Fruit fly (Drosophila melanogaster): Measurements from ENCODE around the gene Ski6.
A peak's percentile ranks its signal among the peaks of the same experiment; 100 is the strongest.

Ski6 gene

DNA sequence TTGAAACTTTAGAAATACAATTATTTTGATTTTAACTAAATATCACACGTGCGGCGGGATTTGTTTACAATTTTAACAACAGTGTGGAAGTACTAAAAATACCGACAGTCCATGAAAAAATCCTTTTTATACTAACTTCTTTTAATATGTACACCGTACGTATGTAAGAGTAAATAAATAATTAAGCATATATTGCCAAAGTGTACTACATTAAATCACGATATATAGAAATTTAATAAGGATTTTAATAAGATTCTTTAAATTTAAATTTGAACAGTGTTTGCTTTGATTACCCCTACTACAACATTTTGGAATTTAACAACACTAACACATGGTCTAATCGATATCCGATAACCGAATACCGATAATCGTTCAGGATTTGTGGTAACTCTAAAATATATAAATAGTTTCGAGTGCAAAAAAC, at the start of gene Ski6, which contains the start of gene CG16812 (continued):
- TF ChIP-seq CG10543 (GFP tag; optimal IDR thresholded peaks at IDR 0.05): no peak
- TF ChIP-seq kay (GFP tag; optimal IDR thresholded peaks at IDR 0.05): peak; percentile 52
- peak; percentile 59 for TF ChIP-seq Spps (tag; optimal IDR thresholded peaks at IDR 0.05)
- no peak for TF ChIP-seq bigmax (GFP tag; optimal IDR thresholded peaks at IDR 0.05)
- TF ChIP-seq ind (GFP tag; optimal IDR thresholded peaks at IDR 0.05): peak; percentile 72
- TF ChIP-seq CG7963 (GFP tag; IDR thresholded peaks at IDR 0.05; ENCODE audit: partially characterized antibody): 0 out of 3 replicates have a peak, but pooled peaks have one; percentile 18
- TF ChIP-seq CG7357 (GFP tag; IDR thresholded peaks at IDR 0.05): no peak
- peak; percentile 42; the same call in 1 of the 3 replicates for TF ChIP-seq H15 (GFP tag; IDR thresholded peaks at IDR 0.05)
- TF ChIP-seq sr (GFP tag; IDR thresholded peaks at IDR 0.05): no peak
- no peak for TF ChIP-seq tll (GFP tag; optimal IDR thresholded peaks at IDR 0.05)
- TF ChIP-seq fru (optimal IDR thresholded peaks at IDR 0.05): no peak
- TF ChIP-seq CG8765 (GFP tag; IDR thresholded peaks at IDR 0.05): no peak
- no peak for TF ChIP-seq shn (GFP tag; optimal IDR thresholded peaks at IDR 0.05)
- TF ChIP-seq gsb (GFP tag; IDR thresholded peaks at IDR 0.05): no peak
- peak; percentile 51; the same call in 2 of the 4 replicates for TF ChIP-seq Dll (GFP tag; IDR thresholded peaks at IDR 0.05; ENCODE audit: partially characterized antibody)
- TF ChIP-seq kah (GFP tag; optimal IDR thresholded peaks at IDR 0.05): no peak
- peak; percentile 67 for TF ChIP-seq CG10979 (tag; optimal IDR thresholded peaks at IDR 0.05)
- TF ChIP-seq Dfd (GFP tag; optimal IDR thresholded peaks at IDR 0.05): no peak
- TF ChIP-seq her (GFP tag; optimal IDR thresholded peaks at IDR 0.05): no peak
- peak; percentile 26; the same call in 1 of the 3 replicates for TF ChIP-seq B-H1 (GFP tag; IDR thresholded peaks at IDR 0.05)
- peak; percentile 68 for TF ChIP-seq CG6689 (GFP tag; IDR thresholded peaks at IDR 0.05)
- TF ChIP-seq Camta (GFP tag; optimal IDR thresholded peaks at IDR 0.05): peak; percentile 48
- TF ChIP-seq Hr3 (GFP tag; optimal IDR thresholded peaks at IDR 0.05): peak; percentile 71
- TF ChIP-seq CG1603 (tag; optimal IDR thresholded peaks at IDR 0.05): peak; percentile 44
- TF ChIP-seq Sox102F (GFP tag; optimal IDR thresholded peaks at IDR 0.05): peak; percentile 81
- TF ChIP-seq stc (GFP tag; IDR thresholded peaks at IDR 0.05): peak; percentile 65
- 0 out of 2 replicates have a peak, but pooled peaks have one; percentile 37 for TF ChIP-seq Scr (GFP tag; IDR thresholded peaks at IDR 0.05; ENCODE audit: partially characterized antibody)
- peak; percentile 7 for TF ChIP-seq CG6765 (GFP tag; optimal IDR thresholded peaks at IDR 0.05)
- peak; percentile 70 for TF ChIP-seq Dek (tag; optimal IDR thresholded peaks at IDR 0.05)
- no peak for TF ChIP-seq CG3838 (GFP tag; optimal IDR thresholded peaks at IDR 0.05)
- peak; percentile 42 for TF ChIP-seq Oli (tag; optimal IDR thresholded peaks at IDR 0.05)
- TF ChIP-seq CG6654 (GFP tag; optimal IDR thresholded peaks at IDR 0.05): no peak
- no peak for TF ChIP-seq Oaz (GFP tag; IDR thresholded peaks at IDR 0.05)
- peak; percentile 85 for TF ChIP-seq CG13424 (tag; optimal IDR thresholded peaks at IDR 0.05)
- TF ChIP-seq ftz-f1 (GFP tag; optimal IDR thresholded peaks at IDR 0.05): no peak
- peak; percentile 16; the same call in 1 of the 2 replicates for TF ChIP-seq danr (GFP tag; IDR thresholded peaks at IDR 0.05)
- no peak for TF ChIP-seq rib (GFP tag; IDR thresholded peaks at IDR 0.05)
- TF ChIP-seq HLH4C (GFP tag; IDR thresholded peaks at IDR 0.05; ENCODE audit: partially characterized antibody): peak; percentile 42; the same call in 1 of the 3 replicates
- TF ChIP-seq onecut (GFP tag; IDR thresholded peaks at IDR 0.05): peak; percentile 46
- no peak for TF ChIP-seq CG3995 (GFP tag; optimal IDR thresholded peaks at IDR 0.05)
- TF ChIP-seq CG9876 (GFP tag; optimal IDR thresholded peaks at IDR 0.05): no peak
- peak; percentile 82 for TF ChIP-seq phol (tag; optimal IDR thresholded peaks at IDR 0.05)
- TF ChIP-seq cato (GFP tag; optimal IDR thresholded peaks at IDR 0.05; ENCODE audit: borderline replicate concordance): peak; percentile 34
- no peak for TF ChIP-seq CG17612 (GFP tag; IDR thresholded peaks at IDR 0.05)
- TF ChIP-seq Doc2 (GFP tag; IDR thresholded peaks at IDR 0.05): no peak
- peak; percentile 13 for TF ChIP-seq ewg (GFP tag; optimal IDR thresholded peaks at IDR 0.05)
- no peak for TF ChIP-seq CG8478 (optimal IDR thresholded peaks at IDR 0.05)
- TF ChIP-seq CG34224 (GFP tag; IDR thresholded peaks at IDR 0.05; ENCODE audit: partially characterized antibody): 0 out of 3 replicates have a peak, but pooled peaks have one; percentile 31
- peak; percentile 83 for TF ChIP-seq CG30403 (GFP tag; optimal IDR thresholded peaks at IDR 0.05)
- no peak for TF ChIP-seq CG1792 (GFP tag; optimal IDR thresholded peaks at IDR 0.05)
- no peak for TF ChIP-seq zf30C (GFP tag; optimal IDR thresholded peaks at IDR 0.05)

Data from whole organism, embryonic.